Fruit fly (Drosophila melanogaster): Measurements from ENCODE around the gene CG18858.

CG18858 gene

DNA sequence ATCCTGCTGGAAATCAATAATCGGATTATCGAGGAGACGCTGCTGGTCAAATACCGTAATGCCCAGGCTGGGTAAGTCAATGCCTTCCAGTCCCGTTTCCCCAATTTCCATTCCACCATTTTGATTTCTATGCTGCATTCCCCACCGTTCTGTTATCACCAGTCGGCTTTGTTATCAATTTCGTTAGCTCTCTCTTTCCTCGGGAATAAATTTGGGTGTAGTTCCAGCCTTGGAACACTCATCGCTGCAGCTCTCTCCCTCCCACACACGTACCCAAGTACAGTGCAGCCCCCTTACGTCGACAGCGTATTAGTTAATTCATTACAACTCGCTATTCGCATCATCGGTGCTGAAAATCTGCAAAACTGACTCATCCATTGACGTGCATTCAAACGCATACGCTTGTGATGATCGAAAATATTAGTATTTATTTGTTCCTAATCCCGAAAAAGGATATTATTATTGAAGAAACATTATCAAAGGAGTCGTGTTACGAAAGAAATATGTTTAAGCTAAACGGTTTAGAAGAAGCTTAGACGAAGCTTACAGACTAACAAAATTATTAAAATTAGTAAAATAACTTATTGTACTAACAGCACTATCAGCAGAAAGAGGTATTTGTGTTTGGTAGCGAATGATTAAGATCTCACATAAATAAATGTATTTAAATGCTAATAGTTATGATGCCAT lies 41.1 kb downstream of the CG18858 start:
- peak; percentile 60 for TF ChIP-seq vri (GFP tag; optimal IDR thresholded peaks at IDR 0.05)
- TF ChIP-seq CG15336 (GFP tag; IDR thresholded peaks at IDR 0.05) = peak; percentile 26; the same call in 1 of the 2 replicates
- peak; percentile 5 for TF ChIP-seq pdm3 (GFP tag; optimal IDR thresholded peaks at IDR 0.05)
- TF ChIP-seq eg (GFP tag; IDR thresholded peaks at IDR 0.05) = peak; percentile 19; the same call in 2 of the 3 replicates
- no peak for TF ChIP-seq Smox (GFP tag; optimal IDR thresholded peaks at IDR 0.05)
- peak; percentile 3 for TF ChIP-seq lz (GFP tag; optimal IDR thresholded peaks at IDR 0.05)
- TF ChIP-seq CG3919 (GFP tag; optimal IDR thresholded peaks at IDR 0.05) = no peak
- TF ChIP-seq CG7368 (GFP tag; optimal IDR thresholded peaks at IDR 0.05) = no peak
- TF ChIP-seq CG31627 (GFP tag; optimal IDR thresholded peaks at IDR 0.05) = peak; percentile 33
- TF ChIP-seq Eip93F (GFP tag; optimal IDR thresholded peaks at IDR 0.05) = peak; percentile 24
- TF ChIP-seq Met (GFP tag; optimal IDR thresholded peaks at IDR 0.05) = peak; percentile 34
- no peak for TF ChIP-seq CG34406 (GFP tag; optimal IDR thresholded peaks at IDR 0.05)
- TF ChIP-seq esn (GFP tag; optimal IDR thresholded peaks at IDR 0.05) = peak; percentile 41
- peak; percentile 74 for TF ChIP-seq Eip78C (GFP tag)

DNA sequence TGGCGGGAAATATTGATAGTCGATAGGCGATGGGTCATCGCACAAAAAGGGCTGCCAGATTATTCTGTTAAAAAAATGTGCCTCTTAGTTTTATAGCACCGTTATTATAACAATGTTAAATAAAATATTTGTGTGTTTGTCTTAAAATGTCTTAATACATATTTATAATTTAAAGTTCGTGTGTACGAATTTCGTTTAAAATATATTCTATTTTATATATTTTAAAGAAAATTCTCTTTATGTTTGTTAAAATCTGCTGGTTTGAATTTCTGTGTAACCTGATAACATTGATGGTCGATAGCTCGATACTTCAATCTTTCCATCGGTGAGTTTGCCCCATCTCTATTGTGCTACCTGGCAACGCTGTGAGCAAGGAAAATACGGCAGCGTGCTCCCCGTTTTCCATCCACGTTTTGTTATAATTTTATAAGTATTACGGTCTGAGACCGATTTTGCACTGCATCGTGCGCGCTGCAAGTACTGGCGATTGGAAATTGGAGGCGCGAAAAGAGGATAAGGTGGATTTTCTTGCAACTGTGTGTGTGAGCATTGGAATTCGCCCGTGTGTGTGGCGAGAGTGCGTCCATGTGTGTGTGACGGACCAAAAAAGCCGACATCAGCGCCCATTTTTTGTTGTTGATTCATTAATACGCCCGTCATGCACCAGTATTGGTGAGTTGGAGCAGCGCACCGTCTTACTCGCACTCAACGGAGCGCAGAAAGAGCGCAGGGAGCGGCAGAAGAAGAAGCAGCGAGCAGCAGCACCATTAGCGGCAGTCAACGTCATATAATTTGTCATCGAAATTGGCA lies 41.9 kb downstream of the CG18858 start, which contains the start of the genes CG10949 and Arpc2:
TSS of gene CG10949 (minus strand) at position 165 of the 810 bp plus-strand sequence.
TSS of gene Arpc2 (plus strand) at position 304 of the 810 bp plus-strand sequence.
- TF ChIP-seq CG6163 (GFP tag; IDR thresholded peaks at IDR 0.05) = no peak
- TF ChIP-seq spab (GFP tag; optimal IDR thresholded peaks at IDR 0.05) = no peak
- TF ChIP-seq Ets21C (GFP tag; optimal IDR thresholded peaks at IDR 0.05) = no peak
- TF ChIP-seq Blimp-1 (GFP tag; optimal IDR thresholded peaks at IDR 0.05) = no peak
- no peak for TF ChIP-seq dsx (GFP tag; optimal IDR thresholded peaks at IDR 0.05; ENCODE audit: poor library complexity, severe bottlenecking)
- no peak for TF ChIP-seq CG7368 (GFP tag; optimal IDR thresholded peaks at IDR 0.05)
- peak; percentile 5 for TF ChIP-seq Lpt (GFP tag; optimal IDR thresholded peaks at IDR 0.05)
- TF ChIP-seq CG3919 (GFP tag; optimal IDR thresholded peaks at IDR 0.05) = no peak
- TF ChIP-seq svp (GFP tag) = no peak
- no peak for TF ChIP-seq Hr39 (GFP tag; optimal IDR thresholded peaks at IDR 0.05)
- TF ChIP-seq CG3032 (tag; optimal IDR thresholded peaks at IDR 0.05) = peak; percentile 67
- TF ChIP-seq fd59A (GFP tag; optimal IDR thresholded peaks at IDR 0.05) = no peak
- TF ChIP-seq Sox102F (GFP tag; optimal IDR thresholded peaks at IDR 0.05) = no peak
- TF ChIP-seq Hr38 (GFP tag; optimal IDR thresholded peaks at IDR 0.05) = no peak
- TF ChIP-seq CG6792 (GFP tag; optimal IDR thresholded peaks at IDR 0.05) = peak; percentile 25
- TF ChIP-seq Ets96B (tag; optimal IDR thresholded peaks at IDR 0.05) = peak; percentile 43
- TF ChIP-seq CG15336 (GFP tag; IDR thresholded peaks at IDR 0.05) = peak; percentile 16; the same call in 1 of the 2 replicates
- no peak for TF ChIP-seq Sox14 (GFP tag; optimal IDR thresholded peaks at IDR 0.05)
- no peak for TF ChIP-seq CG11762 (GFP tag; optimal IDR thresholded peaks at IDR 0.05; ENCODE audit: insufficient read depth)
- peak; percentile 32 for TF ChIP-seq Eip78C (GFP tag)
- no peak for TF ChIP-seq dac (GFP tag; optimal IDR thresholded peaks at IDR 0.05)
- TF ChIP-seq CG4318 (GFP tag; optimal IDR thresholded peaks at IDR 0.05) = peak; percentile 34
- TF ChIP-seq CG8319 (GFP tag; optimal IDR thresholded peaks at IDR 0.05) = no peak
- TF ChIP-seq pdm3 (GFP tag; optimal IDR thresholded peaks at IDR 0.05) = peak; percentile 23
- no peak for TF ChIP-seq vri (GFP tag; optimal IDR thresholded peaks at IDR 0.05)
- TF ChIP-seq Sox15 (GFP tag; optimal IDR thresholded peaks at IDR 0.05) = no peak
- TF ChIP-seq CG11294 (GFP tag; IDR thresholded peaks at IDR 0.05) = peak; percentile 55; the same call in 1 of the 2 replicates
- no peak for TF ChIP-seq Eip75B (GFP tag; optimal IDR thresholded peaks at IDR 0.05)
- no peak for TF ChIP-seq cyc (GFP tag; optimal IDR thresholded peaks at IDR 0.05)
- no peak for TF ChIP-seq topi (GFP tag; optimal IDR thresholded peaks at IDR 0.05)
- peak; percentile 11 for TF ChIP-seq CG10669 (GFP tag; optimal IDR thresholded peaks at IDR 0.05)
- TF ChIP-seq CG6808 (GFP tag; optimal IDR thresholded peaks at IDR 0.05) = no peak
- peak; percentile 54 for TF ChIP-seq OdsH (GFP tag; optimal IDR thresholded peaks at IDR 0.05)
- no peak for TF ChIP-seq CG6276 (GFP tag; optimal IDR thresholded peaks at IDR 0.05)
- TF ChIP-seq Gug (GFP tag; IDR thresholded peaks at IDR 0.05) = peak; percentile 61
- peak; percentile 58 for TF ChIP-seq eg (GFP tag; IDR thresholded peaks at IDR 0.05)
- peak; percentile 8 for TF ChIP-seq Hr4 (GFP tag; optimal IDR thresholded peaks at IDR 0.05)
- TF ChIP-seq CG9139 (GFP tag; optimal IDR thresholded peaks at IDR 0.05) = no peak
- peak; percentile 38 for TF ChIP-seq acj6 (GFP tag; optimal IDR thresholded peaks at IDR 0.05)
- peak; percentile 33 for TF ChIP-seq net (GFP tag; optimal IDR thresholded peaks at IDR 0.05)

Data from whole organism, prepupa.